Worm (Caenorhabditis elegans): ENCODE data around the gene scd-2.
A peak's percentile ranks its signal among the peaks of the same experiment; 100 is the strongest.

scd-2 gene

DNA sequence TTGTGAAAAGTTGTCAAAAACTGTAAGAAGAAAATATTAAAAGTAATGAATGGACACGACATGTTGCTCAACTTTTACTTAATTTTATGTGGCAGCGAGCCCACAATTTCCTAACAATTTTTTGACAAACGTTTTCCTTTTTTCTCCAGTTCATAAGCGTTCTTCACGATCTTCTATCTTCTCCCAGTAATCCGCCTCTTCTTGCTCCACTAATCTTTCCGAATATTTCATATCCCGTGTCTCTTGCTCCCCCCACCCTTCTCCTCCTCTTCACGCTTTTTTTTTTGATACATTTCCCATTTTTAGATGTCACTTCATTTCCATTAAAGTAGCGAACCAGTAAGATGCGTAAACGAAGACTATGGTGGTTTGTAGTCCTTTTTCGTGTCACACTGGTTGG, at the start of gene scd-2:
Gene scd-2 (plus strand): TSS at position 301 of the 400 bp plus-strand sequence.
- TF ChIP-seq D1046.2 (GFP tag; IDR thresholded peaks at IDR 0.05) (no peak), aly-2 (tag; optimal IDR thresholded peaks at IDR 0.05) (no peak), hlh-30 (tag; optimal IDR thresholded peaks at IDR 0.05; ENCODE audit: insufficient read depth) (no peak), lin-38 (GFP tag; IDR thresholded peaks at IDR 0.05) (no peak), nhr-76 (tag; optimal IDR thresholded peaks at IDR 0.05) (no peak), T20F7.1 (GFP tag; optimal IDR thresholded peaks at IDR 0.05) (no peak), ama-1 (optimal IDR thresholded peaks at IDR 0.05) (no peak), spr-3 (GFP tag; optimal IDR thresholded peaks at IDR 0.05) (no peak), nhr-111 (GFP tag; optimal IDR thresholded peaks at IDR 0.05) (no peak), zag-1 (tag; optimal IDR thresholded peaks at IDR 0.05) (no peak), cey-2 (tag; optimal IDR thresholded peaks at IDR 0.05; ENCODE audit: borderline replicate concordance, insufficient read depth) (no peak), zfp-2 (tag; optimal IDR thresholded peaks at IDR 0.05) (no peak), hlh-11 (tag; optimal IDR thresholded peaks at IDR 0.05) (no peak), ceh-82 (tag; optimal IDR thresholded peaks at IDR 0.05) (no peak), zip-11 (GFP tag; IDR thresholded peaks at IDR 0.05) (no peak), daf-16 (GFP tag; optimal IDR thresholded peaks at IDR 0.05) (no peak), daf-16 (tag; optimal IDR thresholded peaks at IDR 0.05) (no peak), dmd-8 (GFP tag; IDR thresholded peaks at IDR 0.05) (no peak), snpc-4 (tag; optimal IDR thresholded peaks at IDR 0.05) (no peak), lin-13 (GFP tag; optimal IDR thresholded peaks at IDR 0.05) (no peak), egl-27 (tag; optimal IDR thresholded peaks at IDR 0.05) (no peak)

DNA sequence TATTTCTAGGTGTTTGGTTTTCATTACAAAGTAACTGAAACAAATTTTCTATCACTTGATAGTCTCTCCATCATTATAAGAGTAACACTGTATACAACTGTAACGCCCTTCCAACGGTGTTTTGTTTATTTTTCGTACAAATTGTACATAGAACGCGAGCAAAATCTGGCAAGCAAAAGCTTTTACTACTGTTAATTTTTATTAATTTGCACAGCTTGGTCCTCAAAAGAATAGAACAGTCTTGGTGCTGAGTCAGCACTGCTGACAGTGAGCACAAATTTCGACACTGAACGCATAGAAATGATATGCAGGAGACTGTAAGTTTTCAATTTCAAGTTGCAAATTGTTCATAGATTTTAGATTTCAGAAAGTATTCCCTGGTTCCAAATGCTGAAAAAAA, 42.7 kb upstream of the scd-2 start, which contains the start of gene ZK1055.2:
Gene ZK1055.2 (plus strand): TSS at position 301 of the 400 bp plus-strand sequence.
- TF ChIP-seq lin-39 (tag; optimal IDR thresholded peaks at IDR 0.05) = no peak
- TF ChIP-seq ZK546.5 (tag; optimal IDR thresholded peaks at IDR 0.05) = no peak
- no peak for TF ChIP-seq cey-2 (tag; optimal IDR thresholded peaks at IDR 0.05; ENCODE audit: borderline replicate concordance, insufficient read depth)
- TF ChIP-seq tra-1 (GFP tag; IDR thresholded peaks at IDR 0.05) = no peak
- TF ChIP-seq mxl-2 (GFP tag; conservative IDR thresholded peaks at IDR 0.05) = no peak
- TF ChIP-seq snpc-1.2 (GFP tag; IDR thresholded peaks at IDR 0.05) = no peak

DNA sequence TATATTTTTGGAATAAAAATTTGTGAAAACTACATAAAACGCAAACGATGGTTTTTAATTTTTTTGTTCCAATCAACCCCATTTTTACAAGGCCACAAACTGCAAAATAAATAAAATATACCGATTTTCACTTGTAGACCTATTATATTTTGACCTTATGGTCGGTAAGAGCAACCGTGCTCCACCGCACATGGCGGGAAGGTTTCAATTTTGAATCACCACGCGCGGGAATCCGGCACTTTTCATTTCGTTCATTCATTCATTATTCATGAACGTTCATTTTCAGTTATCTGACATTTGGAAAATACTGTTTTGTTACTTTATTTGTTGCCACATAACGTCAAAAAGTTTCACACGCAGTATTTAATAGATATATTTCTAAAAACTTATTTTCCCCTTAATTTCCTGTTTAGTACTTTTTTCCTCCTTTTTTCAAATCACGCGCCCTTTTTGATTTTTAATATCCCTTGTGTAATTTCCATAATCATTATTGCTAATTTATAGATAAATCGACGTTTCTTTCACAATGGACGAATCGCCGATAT, 39.3 kb upstream of the scd-2 start, which contains the start of gene hcp-1:
Gene hcp-1 (plus strand): TSS at position 495 of the 545 bp plus-strand sequence.
- no peak for TF ChIP-seq ZK546.5 (tag; optimal IDR thresholded peaks at IDR 0.05)
- no peak for TF ChIP-seq spr-3 (GFP tag; optimal IDR thresholded peaks at IDR 0.05)
- no peak for TF ChIP-seq pha-4 (GFP tag; IDR thresholded peaks at IDR 0.05)
- no peak for TF ChIP-seq pha-4 (tag; optimal IDR thresholded peaks at IDR 0.05)
- TF ChIP-seq unc-130 (GFP tag; optimal IDR thresholded peaks at IDR 0.05) = peak; percentile 81
- no peak for TF ChIP-seq skn-1 (tag; optimal IDR thresholded peaks at IDR 0.05)
- TF ChIP-seq F26F4.8 (GFP tag; conservative IDR thresholded peaks at IDR 0.05) = no peak
- TF ChIP-seq tag-97 (GFP tag; IDR thresholded peaks at IDR 0.05) = no peak
- TF ChIP-seq set-16 (GFP tag; IDR thresholded peaks at IDR 0.05) = no peak
- no peak for TF ChIP-seq zfp-3 (GFP tag; conservative IDR thresholded peaks at IDR 0.05)
- no peak for TF ChIP-seq F37D6.2 (tag; optimal IDR thresholded peaks at IDR 0.05)
- no peak for TF ChIP-seq dve-1 (tag; optimal IDR thresholded peaks at IDR 0.05; ENCODE audit: insufficient read depth)
- TF ChIP-seq nhr-42 (GFP tag; IDR thresholded peaks at IDR 0.05) = no peak
- no peak for TF ChIP-seq snpc-4 (tag; optimal IDR thresholded peaks at IDR 0.05)
- TF ChIP-seq egl-43 (GFP tag; IDR thresholded peaks at IDR 0.05) = no peak
- TF ChIP-seq aha-1 (tag) = no peak
- TF ChIP-seq nhr-77 (tag; optimal IDR thresholded peaks at IDR 0.05) = no peak
- no peak for TF ChIP-seq nhr-48 (tag; optimal IDR thresholded peaks at IDR 0.05)
- TF ChIP-seq lin-38 (GFP tag; IDR thresholded peaks at IDR 0.05) = peak; percentile 97
- no peak for TF ChIP-seq cey-2 (tag; optimal IDR thresholded peaks at IDR 0.05; ENCODE audit: borderline replicate concordance, insufficient read depth)
- TF ChIP-seq ZK337.2 (GFP tag; IDR thresholded peaks at IDR 0.05) = no peak
- TF ChIP-seq dpl-1 (GFP tag; optimal IDR thresholded peaks at IDR 0.05) = peak; percentile 85
- no peak for TF ChIP-seq fos-1 (tag; optimal IDR thresholded peaks at IDR 0.05)
- no peak for TF ChIP-seq unc-39 (tag; optimal IDR thresholded peaks at IDR 0.05)
- no peak for TF ChIP-seq lim-7 (GFP tag; IDR thresholded peaks at IDR 0.05)
- no peak for TF ChIP-seq arid-1 (GFP tag; conservative IDR thresholded peaks at IDR 0.05)
- TF ChIP-seq ces-1 (GFP tag; optimal IDR thresholded peaks at IDR 0.05) = no peak
- TF ChIP-seq ceh-44 (GFP tag; IDR thresholded peaks at IDR 0.05) = no peak
- TF ChIP-seq lsy-2 (tag; optimal IDR thresholded peaks at IDR 0.05) = no peak
